Fruit fly (Drosophila melanogaster): Measurements from ENCODE around the gene mah.

mah gene

dm6 chr3R:24947332-24947731, at the start of gene mah:
Gene mah (plus strand): TSS chr3R:24947632.
- TF ChIP-seq CG17801 (GFP tag; optimal IDR thresholded peaks at IDR 0.05; ENCODE audit: partially characterized antibody) = no peak

- no peak for TF ChIP-seq CG17801 (GFP tag; optimal IDR thresholded peaks at IDR 0.05; ENCODE audit: partially characterized antibody)
Observed at dm6 chr3R:24900816-24901215, 46.6 kb upstream of the mah start, which contains the start of gene CG10845. Gene CG10845 (plus strand): TSS chr3R:24901116.

- TF ChIP-seq CG17801 (GFP tag; optimal IDR thresholded peaks at IDR 0.05; ENCODE audit: partially characterized antibody) = no peak
Observed at dm6 chr3R:24905959-24906634, 41.3 kb upstream of the mah start, which contains the start of gene CG13643. Gene CG13643 (minus strand): TSS chr3R:24906004.

- no peak for TF ChIP-seq CG17801 (GFP tag; optimal IDR thresholded peaks at IDR 0.05; ENCODE audit: partially characterized antibody)
Observed at dm6 chr3R:24906648-24907047, 40.8 kb upstream of the mah start.

- no peak for TF ChIP-seq CG17801 (GFP tag; optimal IDR thresholded peaks at IDR 0.05; ENCODE audit: partially characterized antibody)
Observed at dm6 chr3R:24908034-24908433, 39.4 kb upstream of the mah start.

- no peak for TF ChIP-seq CG17801 (GFP tag; optimal IDR thresholded peaks at IDR 0.05; ENCODE audit: partially characterized antibody)
Observed at dm6 chr3R:24910097-24910496, 37.3 kb upstream of the mah start.

- TF ChIP-seq CG17801 (GFP tag; optimal IDR thresholded peaks at IDR 0.05; ENCODE audit: partially characterized antibody) = no peak
Observed at dm6 chr3R:24914864-24915263, 32.6 kb upstream of the mah start.

- TF ChIP-seq CG17801 (GFP tag; optimal IDR thresholded peaks at IDR 0.05; ENCODE audit: partially characterized antibody) = peak; percentile 58
Observed at dm6 chr3R:24917814-24918636, 29.4 kb upstream of the mah start, which contains the start of the genes PIG-S, sud1 and CG11168. Gene PIG-S (minus strand): TSS chr3R:24917864. Gene sud1 (minus strand): TSS chr3R:24917864. Gene CG11168 (plus strand): TSS chr3R:24918106.

dm6 chr3R:24922270-24922669, 25.2 kb upstream of the mah start, which contains the start of gene Mink:
Gene Mink (plus strand): TSS chr3R:24922473.
- no peak for TF ChIP-seq CG17801 (GFP tag; optimal IDR thresholded peaks at IDR 0.05; ENCODE audit: partially characterized antibody)

- no peak for TF ChIP-seq CG17801 (GFP tag; optimal IDR thresholded peaks at IDR 0.05; ENCODE audit: partially characterized antibody)
Observed at dm6 chr3R:24924916-24925315, 22.5 kb upstream of the mah start, which contains the start of gene Trf4-2. Gene Trf4-2 (plus strand): TSS chr3R:24925216.

dm6 chr3R:24926752-24927320, 20.6 kb upstream of the mah start:
- TF ChIP-seq CG17801 (GFP tag; optimal IDR thresholded peaks at IDR 0.05; ENCODE audit: partially characterized antibody) = no peak

dm6 chr3R:24931856-24932255, 15.6 kb upstream of the mah start, which contains the start of gene CG11771:
Gene CG11771 (plus strand): TSS chr3R:24932010.
- no peak for TF ChIP-seq CG17801 (GFP tag; optimal IDR thresholded peaks at IDR 0.05; ENCODE audit: partially characterized antibody)

dm6 chr3R:24934542-24934941, 12.9 kb upstream of the mah start:
- no peak for TF ChIP-seq CG17801 (GFP tag; optimal IDR thresholded peaks at IDR 0.05; ENCODE audit: partially characterized antibody)

dm6 chr3R:24935758-24936157, 11.7 kb upstream of the mah start:
- TF ChIP-seq CG17801 (GFP tag; optimal IDR thresholded peaks at IDR 0.05; ENCODE audit: partially characterized antibody) = no peak

dm6 chr3R:24938049-24938448, 9.4 kb upstream of the mah start, which contains the start of gene Osbp:
Gene Osbp (minus strand): TSS chr3R:24938222.
- TF ChIP-seq CG17801 (GFP tag; optimal IDR thresholded peaks at IDR 0.05; ENCODE audit: partially characterized antibody) = peak; percentile 18
